Worm (Caenorhabditis elegans) whole organism, L4 larva: ENCODE data around the gene H35B03.1.

Experiments used
- Y48G9A.11 ChIP-seq: fragments of 200-800 bp; sonication (Bioruptor generic); IDR thresholded peaks from 2 replicates; pipeline ENCODE4 v1.3.6; 2022; ENCODE audit warnings: missing genetic modification reagents, missing genetic modification characterization, missing compliant biosample characterization
- aha-1 ChIP-seq: fragments of 150-350 bp; peaks from one replicate; lab custom pipeline; 2014; ENCODE audit warnings: missing biosample characterization, missing genetic modification characterization
- aly-2 ChIP-seq: sonication (generic microtip); optimal IDR thresholded peaks from 2 replicates; lab custom pipeline; 2018; ENCODE audit warnings: missing biosample characterization, missing genetic modification characterization
- ama-1 ChIP-seq: fragments of 150-350 bp; optimal IDR thresholded peaks from 2 replicates; lab custom pipeline; 2014; ENCODE audit warnings: inconsistent platforms, mixed read lengths
- ceh-28 ChIP-seq: fragments of 150-350 bp; optimal IDR thresholded peaks from 2 replicates; lab custom pipeline; 2014; ENCODE audit warnings: missing biosample characterization, missing genetic modification reagents, missing genetic modification characterization
- ceh-82 ChIP-seq: sonication (generic microtip); optimal IDR thresholded peaks from 2 replicates; lab custom pipeline; 2017; ENCODE audit warnings: missing biosample characterization, missing genetic modification characterization
- ces-1 ChIP-seq: fragments of 150-350 bp; sonication (generic microtip); optimal IDR thresholded peaks from 4 replicates; lab custom pipeline; 2014; ENCODE audit warnings: missing biosample characterization, missing genetic modification reagents, missing genetic modification characterization
- daf-8 ChIP-seq: fragments of 200-800 bp; sonication (Bioruptor generic); IDR thresholded peaks from 2 replicates; pipeline ENCODE4 v1.3.6; 2022; ENCODE audit warnings: missing genetic modification characterization, missing compliant biosample characterization
- dve-1 ChIP-seq: sonication (generic microtip); optimal IDR thresholded peaks from 2 replicates; lab custom pipeline; 2017; ENCODE audit warnings: antibody characterized with exemption, mild to moderate bottlenecking, missing genetic modification characterization, missing compliant biosample characterization; ENCODE audit not compliant: insufficient read depth
- egl-27 ChIP-seq: sonication (generic microtip); optimal IDR thresholded peaks from 3 replicates; lab custom pipeline; 2017; ENCODE audit warnings: missing biosample characterization, missing genetic modification reagents, missing genetic modification characterization
- egl-43 ChIP-seq: fragments of 200-800 bp; sonication (Bioruptor generic); IDR thresholded peaks from 2 replicates; pipeline ENCODE4 v1.3.6; 2022; ENCODE audit warnings: missing genetic modification reagents, missing genetic modification characterization, missing compliant biosample characterization
- fkh-10 ChIP-seq: fragments of 150-350 bp; optimal IDR thresholded peaks from 2 replicates; lab custom pipeline; 2014; ENCODE audit warnings: missing biosample characterization, missing genetic modification reagents, missing genetic modification characterization
- gei-8 ChIP-seq: fragments of 200-800 bp; sonication (Bioruptor generic); optimal IDR thresholded peaks from 2 replicates; lab custom pipeline; 2018; ENCODE audit warnings: mild to moderate bottlenecking, missing genetic modification characterization, missing compliant biosample characterization
- hmg-1.1 ChIP-seq: fragments of 200-800 bp; sonication (Bioruptor generic); IDR thresholded peaks from 2 replicates; pipeline ENCODE4 v1.3.6; 2022; ENCODE audit warnings: missing genetic modification reagents, missing genetic modification characterization, missing compliant biosample characterization
- jun-1 ChIP-seq: fragments of 150-350 bp; optimal IDR thresholded peaks from 2 replicates; lab custom pipeline; 2014; ENCODE audit warnings: missing biosample characterization, missing genetic modification reagents, missing genetic modification characterization
- lim-7 ChIP-seq: fragments of 200-800 bp; sonication (Bioruptor generic); IDR thresholded peaks from 2 replicates; pipeline ENCODE4 v1.3.6; 2022; ENCODE audit warnings: missing genetic modification characterization, missing compliant biosample characterization
- lin-38 ChIP-seq: fragments of 200-800 bp; sonication (Bioruptor generic); IDR thresholded peaks from 2 replicates; pipeline ENCODE4 v1.3.6; 2022; ENCODE audit warnings: missing genetic modification reagents, missing genetic modification characterization, missing compliant biosample characterization
- lin-39 ChIP-seq: fragments of 150-350 bp; optimal IDR thresholded peaks from 2 replicates; lab custom pipeline; 2014; ENCODE audit warnings: missing biosample characterization, missing genetic modification reagents, missing genetic modification characterization
- madf-5 ChIP-seq, 2 experiments: fragments of 200-800 bp; sonication (Bioruptor generic); IDR thresholded peaks; 2 replicates each; pipeline ENCODE4 v1.3.6; 2022; ENCODE audit warnings: missing compliant biosample characterization in 2 of 2, missing genetic modification characterization in 2 of 2
- nhr-111 ChIP-seq: fragments of 200-800 bp; sonication (Bioruptor generic); optimal IDR thresholded peaks from 2 replicates; lab custom pipeline; 2018; ENCODE audit warnings: mild to moderate bottlenecking, missing genetic modification characterization, missing compliant biosample characterization
- nhr-25 ChIP-seq: sonication (generic microtip); optimal IDR thresholded peaks from 2 replicates; lab custom pipeline; 2017; ENCODE audit warnings: missing genetic modification characterization, mild to moderate bottlenecking, missing compliant biosample characterization, antibody characterized with exemption, moderate library complexity, borderline replicate concordance; ENCODE audit not compliant: insufficient read depth
- rbr-2 ChIP-seq: sonication (generic microtip); optimal IDR thresholded peaks from 2 replicates; lab custom pipeline; 2016; ENCODE audit warnings: missing genotype, missing genetic modification characterization, missing compliant biosample characterization
- saeg-2 ChIP-seq: fragments of 200-800 bp; sonication (Bioruptor generic); IDR thresholded peaks from 2 replicates; pipeline ENCODE4 v1.3.6; 2022; ENCODE audit warnings: missing genetic modification reagents, missing genetic modification characterization, missing compliant biosample characterization
- tra-1 ChIP-seq: fragments of 200-800 bp; sonication (Bioruptor generic); IDR thresholded peaks from 2 replicates; pipeline ENCODE4 v1.3.6; 2022; ENCODE audit warnings: missing genetic modification reagents, missing genetic modification characterization, missing compliant biosample characterization
- unc-62 ChIP-seq, 3 experiments: fragments of 150-350 bp in 1 of 3; sonication (generic microtip); optimal IDR thresholded peaks in 2 of 3; peaks in 1 of 3; 1 replicate in 1 of 3; 2 replicates in 2 of 3; lab custom pipeline; 2014 to 2017; ENCODE audit warnings: missing biosample characterization in 3 of 3, missing genetic modification characterization in 3 of 3, missing genetic modification reagents in 3 of 3, missing genotype in 1 of 3
- zip-2 ChIP-seq: fragments of 150-350 bp; optimal IDR thresholded peaks from 2 replicates; lab custom pipeline; 2014; ENCODE audit warnings: missing biosample characterization, missing genetic modification characterization

The H35B03.1 gene

DNA sequence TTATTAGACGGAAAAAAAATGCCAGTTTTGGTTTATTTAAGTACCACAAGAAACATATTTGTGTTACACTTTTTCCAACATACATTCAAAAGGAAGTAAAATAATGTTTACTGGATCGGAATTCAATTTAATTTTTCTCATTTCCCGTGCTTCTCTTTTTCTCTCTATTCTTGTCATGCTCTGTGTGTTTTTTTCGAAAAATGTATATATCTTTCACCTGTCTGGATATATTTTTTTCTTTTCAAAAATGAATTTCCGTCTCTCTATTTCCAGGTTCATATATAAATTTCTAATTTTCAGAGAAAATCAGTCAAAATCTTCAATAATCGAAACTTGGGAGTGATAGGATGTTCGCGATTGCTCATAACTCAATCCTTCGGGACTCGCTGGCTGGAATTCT is at the start of gene H35B03.1:
H35B03.1 (plus strand) TSS at position 301 of the 400 bp plus-strand sequence.
- TF ChIP-seq ama-1, result no peak
- no peak for TF ChIP-seq lin-38 (GFP tag; lab: Robert Waterston, UW)
- no peak for TF ChIP-seq aha-1 (tag; lab: Kevin White, UChicago)
- no peak for TF ChIP-seq ces-1 (GFP tag; lab: Kevin White, UChicago)
- no peak for TF ChIP-seq egl-27

DNA sequence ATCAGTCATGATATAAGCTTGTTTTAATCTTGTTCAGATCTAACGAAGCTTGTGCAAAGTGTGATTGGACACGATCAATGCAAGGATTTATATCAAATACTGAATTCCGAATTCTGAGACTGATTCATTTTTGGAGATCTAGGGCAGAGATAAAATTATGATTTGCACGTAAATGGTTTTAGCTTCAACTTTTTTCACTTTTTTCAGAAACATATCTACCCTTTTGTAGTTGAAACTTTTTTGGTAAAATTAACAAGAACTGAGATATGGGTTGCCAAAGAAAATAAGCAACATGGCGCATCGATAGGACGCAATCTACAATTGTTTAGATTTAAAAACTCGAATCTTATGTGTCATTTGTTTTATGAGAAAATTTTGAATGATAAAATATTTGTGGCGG is 47.4 kb upstream of the H35B03.1 start, which contains the start of gene C55C3.4:
C55C3.4 (minus strand) TSS at position 101 of the 400 bp plus-strand sequence.
- no peak for TF ChIP-seq jun-1 (tag; lab: Kevin White, UChicago)
- no peak for TF ChIP-seq nhr-25 (tag; lab: Kevin White, UChicago)
- no peak for TF ChIP-seq fkh-10 (GFP tag; lab: Kevin White, UChicago)
- TF ChIP-seq, all 104 proteins: peak for 0

DNA sequence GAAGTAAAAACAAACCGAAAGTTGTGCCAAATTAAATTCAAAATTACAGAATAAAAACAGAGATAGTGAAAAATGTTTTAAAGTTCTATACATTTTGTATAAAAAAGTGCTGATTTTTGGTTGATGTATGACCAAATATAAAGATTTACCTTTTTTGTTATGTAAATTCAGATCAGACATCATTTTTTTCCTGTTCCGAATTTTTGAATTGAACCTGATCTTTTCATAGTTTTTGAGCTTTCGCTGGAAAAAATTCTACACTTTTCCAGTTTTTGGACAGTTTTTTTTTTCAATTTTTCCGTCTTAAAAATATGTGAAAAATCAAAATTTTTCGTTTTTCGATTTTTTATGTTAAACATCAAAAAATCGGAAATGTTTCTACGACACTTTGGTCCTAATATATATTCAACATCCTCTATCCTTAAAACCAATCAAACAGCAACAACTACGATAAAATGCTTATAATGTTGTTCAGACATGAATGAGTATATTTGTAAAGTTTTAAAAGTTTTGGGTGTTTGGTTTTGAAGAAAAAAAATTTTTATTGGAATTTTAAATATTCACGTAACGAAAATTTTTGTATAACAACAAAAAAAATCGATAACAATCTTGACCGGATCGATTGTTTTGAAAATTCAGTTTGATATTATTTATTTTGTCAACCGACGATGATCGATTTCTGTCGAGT is 42.7 kb upstream of the H35B03.1 start, which contains the start of the genes C55C3.7 and C55C3.6:
C55C3.7 (minus strand) TSS at position 101 of the 688 bp plus-strand sequence.
C55C3.6 (plus strand) TSS at position 638 of the 688 bp plus-strand sequence.
- TF ChIP-seq nhr-111 (GFP tag; lab: Kevin White, UChicago) (no peak), egl-43 (GFP tag; lab: Robert Waterston, UW) (no peak), ceh-82 (tag; lab: Kevin White, UChicago) (no peak), dve-1 (no peak)
- TF ChIP-seq, all 104 proteins: peak for 0

DNA sequence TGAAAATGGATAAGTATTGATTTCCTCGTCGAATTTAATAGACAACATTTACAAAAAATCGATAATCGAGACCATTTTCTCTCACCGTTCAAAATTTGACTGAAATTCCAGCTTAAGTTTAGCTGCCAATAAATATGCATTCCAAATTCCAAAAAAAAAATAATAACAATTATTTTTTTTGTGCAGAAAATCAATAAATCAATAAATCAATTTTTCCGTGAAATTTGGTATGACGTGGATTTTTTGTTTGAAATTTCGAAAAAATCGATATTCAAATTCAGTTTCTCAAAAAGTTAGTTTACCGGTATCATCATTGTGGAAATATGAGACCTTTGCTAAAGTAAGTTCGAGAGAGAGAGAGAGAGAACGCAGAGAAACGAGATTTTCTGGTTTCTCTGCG is 40.4 kb upstream of the H35B03.1 start, which contains the start of gene C55C3.3:
C55C3.3 (plus strand) TSS at position 274 of the 400 bp plus-strand sequence.
- TF ChIP-seq ceh-28, result peak; percentile 99
- TF ChIP-seq aly-2 (tag; lab: Kevin White, UChicago), result no peak
- no peak for TF ChIP-seq madf-5 (GFP tag; IDR thresholded peaks at IDR 0.05; lab: Robert Waterston, UW)
- no peak for TF ChIP-seq gei-8 (GFP tag; lab: Kevin White, UChicago)
- TF ChIP-seq egl-43 (GFP tag; lab: Robert Waterston, UW), result no peak
- TF ChIP-seq tra-1 (GFP tag; lab: Robert Waterston, UW), result no peak
- no peak for TF ChIP-seq rbr-2 (tag; lab: Kevin White, UChicago)

DNA sequence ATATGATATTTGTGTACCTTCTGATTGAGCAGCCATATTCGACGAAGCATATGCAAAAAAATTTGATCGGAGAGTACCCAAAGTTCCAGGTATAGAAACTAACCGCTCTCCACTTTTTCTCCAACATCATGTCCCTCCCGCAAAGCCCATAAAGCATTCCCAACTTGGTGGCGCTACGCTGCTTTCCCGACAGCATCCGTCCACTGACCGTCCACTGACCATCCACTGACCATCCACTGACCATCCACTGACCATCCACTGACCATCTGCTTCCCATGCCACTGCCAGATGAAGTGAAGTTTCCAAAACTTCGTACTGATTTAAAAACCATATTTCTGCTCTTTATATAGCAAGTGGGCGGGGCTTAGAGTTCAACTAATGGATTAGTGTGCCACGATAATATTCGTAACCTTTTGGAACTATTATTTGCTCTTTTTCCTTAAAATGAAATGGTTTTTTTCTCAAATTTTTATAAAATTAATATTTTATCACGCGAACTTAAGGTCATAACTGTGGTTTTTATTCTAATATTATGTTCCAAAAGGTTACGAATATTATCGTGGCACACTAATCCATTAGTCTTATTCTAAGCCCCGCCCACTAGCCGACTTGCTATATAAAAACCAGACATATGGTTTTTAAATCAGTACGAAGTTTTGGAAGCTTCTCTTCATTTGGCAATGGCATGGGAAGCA is 34.9 kb upstream of the H35B03.1 start, which contains the start of gene C55C3.8:
C55C3.8 (plus strand) TSS at position 645 of the 695 bp plus-strand sequence.
- TF ChIP-seq lin-39 (tag; lab: Kevin White, UChicago) (no peak), Y48G9A.11 (GFP tag; lab: Robert Waterston, UW) (no peak), hmg-1.1 (GFP tag; lab: Robert Waterston, UW) (no peak), zip-2 (tag; lab: Kevin White, UChicago) (no peak), saeg-2 (GFP tag; lab: Robert Waterston, UW) (no peak), daf-8 (GFP tag; lab: Robert Waterston, UW) (no peak), unc-62 (GFP tag; optimal IDR thresholded peaks at IDR 0.05 in 1 of 2; lab: Kevin White, UChicago) (peak in 1 of 2 experiments; percentile 94), unc-62 (tag; optimal IDR thresholded peaks at IDR 0.05; lab: Kevin White, UChicago) (no peak)

DNA sequence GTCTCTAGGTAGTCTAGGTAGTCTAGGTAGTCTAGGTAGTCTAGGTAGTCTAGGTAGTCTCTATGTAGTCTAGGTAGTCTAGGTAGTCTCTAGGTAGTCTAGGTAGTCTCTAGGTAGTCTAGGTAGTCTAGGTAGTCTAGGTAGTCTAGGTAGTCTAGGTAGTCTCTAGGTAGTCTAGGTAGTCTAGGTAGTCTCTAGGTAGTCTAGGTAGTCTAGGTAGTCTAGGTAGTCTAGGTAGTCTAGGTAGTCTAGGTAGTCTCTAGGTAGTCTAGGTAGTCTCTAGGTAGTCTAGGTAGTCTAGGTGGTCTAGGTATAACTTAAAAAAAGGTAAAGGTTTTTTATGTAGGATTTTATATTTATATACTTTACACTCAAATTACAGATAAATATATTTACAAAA is 34.2 kb upstream of the H35B03.1 start:
- 0 out of 2 replicates have a peak, but pooled peaks have one; percentile 53 for TF ChIP-seq lim-7 (GFP tag; lab: Robert Waterston, UW)
- 0 out of 2 replicates have a peak, but pooled peaks have one; percentile 31 for TF ChIP-seq tra-1 (GFP tag; lab: Robert Waterston, UW)
- TF ChIP-seq madf-5 (GFP tag; IDR thresholded peaks at IDR 0.05; lab: Robert Waterston, UW), result 0 out of 4 replicates have a peak, but pooled peaks of 1 of the 2 experiments have one; percentile 5
